Worm (Caenorhabditis elegans): ENCODE measurements around the gene tbx-38.

tbx-38 gene

ce11 chrIII:11740868-11741267, 45.0 kb downstream of the tbx-38 start:
- TF ChIP-seq blmp-1 (tag; optimal IDR thresholded peaks at IDR 0.05) (peak; percentile 13), lin-14 (GFP tag; optimal IDR thresholded peaks at IDR 0.05) (peak; percentile 43), xbp-1 (tag; optimal IDR thresholded peaks at IDR 0.05) (peak; percentile 4), nhr-85 (tag) (no peak), C16A3.4 (tag; optimal IDR thresholded peaks at IDR 0.05) (no peak), unc-30 (tag; optimal IDR thresholded peaks at IDR 0.05) (no peak)

- TF ChIP-seq xbp-1 (tag; optimal IDR thresholded peaks at IDR 0.05) = no peak
- peak; percentile 57 to 65 for TF ChIP-seq lsy-2 (tag; optimal IDR thresholded peaks at IDR 0.05)
- peak; percentile 29 to 44 (median 29) for TF ChIP-seq dpl-1 (GFP tag; optimal IDR thresholded peaks at IDR 0.05)
- peak; percentile 29 for TF ChIP-seq C16A3.4 (tag; optimal IDR thresholded peaks at IDR 0.05)
- no peak for TF ChIP-seq ets-5 (GFP tag; IDR thresholded peaks at IDR 0.05)
- peak; percentile 44 for TF ChIP-seq dsc-1 (tag; optimal IDR thresholded peaks at IDR 0.05)
- peak; percentile 50 for TF ChIP-seq tbx-2 (tag; optimal IDR thresholded peaks at IDR 0.05)
- TF ChIP-seq skn-1 (tag; optimal IDR thresholded peaks at IDR 0.05) = peak; percentile 14
- peak; percentile 25 for TF ChIP-seq unc-130 (tag; optimal IDR thresholded peaks at IDR 0.05)
- no peak for TF ChIP-seq pqm-1 (tag; optimal IDR thresholded peaks at IDR 0.05)
- peak; percentile 76 for TF ChIP-seq rnt-1 (tag; optimal IDR thresholded peaks at IDR 0.05)
- TF ChIP-seq mab-9 (GFP tag; IDR thresholded peaks at IDR 0.05) = peak; percentile 52; the same call in 1 of the 2 replicates
- TF ChIP-seq lin-35 (GFP tag; optimal IDR thresholded peaks at IDR 0.05) = peak; percentile 27 to 29
- TF ChIP-seq nhr-71 (tag; optimal IDR thresholded peaks at IDR 0.05) = peak; percentile 80
- TF ChIP-seq ztf-4 (tag; optimal IDR thresholded peaks at IDR 0.05) = no peak
- TF ChIP-seq nhr-237 (tag; optimal IDR thresholded peaks at IDR 0.05) = no peak
- TF ChIP-seq lin-14 (GFP tag; optimal IDR thresholded peaks at IDR 0.05) = peak; percentile 87
- peak; percentile 85 for TF ChIP-seq nhr-85 (tag)
- TF ChIP-seq elt-3 (tag; optimal IDR thresholded peaks at IDR 0.05) = peak in 2 of 6 experiments; percentile 6 to 65
- TF ChIP-seq aly-2 (tag; optimal IDR thresholded peaks at IDR 0.05) = no peak
- no peak for TF ChIP-seq F16B12.6 (tag; optimal IDR thresholded peaks at IDR 0.05)
- peak; percentile 35 for TF ChIP-seq swsn-7 (tag; optimal IDR thresholded peaks at IDR 0.05)
- peak; percentile 20; the same call in 1 of the 2 replicates for TF ChIP-seq isw-1 (GFP tag; IDR thresholded peaks at IDR 0.05)
- TF ChIP-seq C34B4.2 (tag; optimal IDR thresholded peaks at IDR 0.05) = no peak
- TF ChIP-seq grh-1 (GFP tag; IDR thresholded peaks at IDR 0.05) = peak; percentile 76
- peak in 2 of 3 experiments; percentile 13 to 46 for TF ChIP-seq ceh-82 (tag; optimal IDR thresholded peaks at IDR 0.05)
- peak; percentile 84 for TF ChIP-seq blmp-1 (tag; optimal IDR thresholded peaks at IDR 0.05)
- peak; percentile 26 for TF ChIP-seq snpc-4 (tag; optimal IDR thresholded peaks at IDR 0.05)
- no peak for TF ChIP-seq efl-3 (GFP tag; optimal IDR thresholded peaks at IDR 0.05)
- TF ChIP-seq efl-1 (optimal IDR thresholded peaks at IDR 0.05) = peak; percentile 43 to 48
- peak; percentile 31 to 33 for TF ChIP-seq efl-1 (GFP tag; optimal IDR thresholded peaks at IDR 0.05 in 1 of 2)
- peak; percentile 8 for TF ChIP-seq nhr-90 (tag; optimal IDR thresholded peaks at IDR 0.05; ENCODE audit: poor library complexity)
- TF ChIP-seq nhr-47 (tag; optimal IDR thresholded peaks at IDR 0.05) = peak; percentile 38
- no peak for TF ChIP-seq fkh-4 (tag; optimal IDR thresholded peaks at IDR 0.05; ENCODE audit: borderline replicate concordance)
- TF ChIP-seq aha-1 (tag; optimal IDR thresholded peaks at IDR 0.05) = no peak
- no peak for TF ChIP-seq egl-27 (tag; optimal IDR thresholded peaks at IDR 0.05)
- peak; percentile 28 for TF ChIP-seq zag-1 (tag; optimal IDR thresholded peaks at IDR 0.05)
- TF ChIP-seq snu-23 (GFP tag; optimal IDR thresholded peaks at IDR 0.05) = peak; percentile 70
- TF ChIP-seq nhr-19 (GFP tag; conservative IDR thresholded peaks at IDR 0.05) = peak; percentile 51
- TF ChIP-seq nhr-20 (tag; optimal IDR thresholded peaks at IDR 0.05) = peak; percentile 57
- TF ChIP-seq mdl-1 (tag; optimal IDR thresholded peaks at IDR 0.05) = peak in 1 of 2 experiments; percentile 11
These were observed 47.4 kb downstream of the tbx-38 start for ce11 chrIII:11738482-11738881.
